Fruit fly (Drosophila melanogaster): ENCODE data around the gene pb.

dm6 chr3R:6776797-6777196 is 34.9 kb upstream of the pb start:
- TF ChIP-seq N (GFP tag; optimal IDR thresholded peaks at IDR 0.05): no peak
- no peak for TF ChIP-seq Dif (GFP tag; optimal IDR thresholded peaks at IDR 0.05; ENCODE audit: partially characterized antibody)
- no peak for TF ChIP-seq Hnf4 (GFP tag; optimal IDR thresholded peaks at IDR 0.05)
- TF ChIP-seq psq (GFP tag; optimal IDR thresholded peaks at IDR 0.05): no peak
- no peak for TF ChIP-seq dl (GFP tag; optimal IDR thresholded peaks at IDR 0.05; ENCODE audit: insufficient read depth in 1 of 2, partially characterized antibody in 2 of 2)
- no peak for TF ChIP-seq dmrt93B (GFP tag; optimal IDR thresholded peaks at IDR 0.05)
- no peak for TF ChIP-seq Abd-B (GFP tag; optimal IDR thresholded peaks at IDR 0.05)
- no peak for TF ChIP-seq Dfd (GFP tag; optimal IDR thresholded peaks at IDR 0.05)
- TF ChIP-seq GATAd (GFP tag; optimal IDR thresholded peaks at IDR 0.05): no peak
- TF ChIP-seq pan (optimal IDR thresholded peaks at IDR 0.05): no peak
- TF ChIP-seq Rel (GFP tag; optimal IDR thresholded peaks at IDR 0.05): no peak
- no peak for TF ChIP-seq Rel (tag; optimal IDR thresholded peaks at IDR 0.05)
- TF ChIP-seq brk (GFP tag; optimal IDR thresholded peaks at IDR 0.05): no peak
